Fruit fly (Drosophila melanogaster) whole organism, embryonic: Measurements from ENCODE around the gene Klp67A.

ENCODE experiments used
- CG10431 ChIP-seq: fragments of 200-800 bp; sonication (Bioruptor generic); optimal IDR thresholded peaks from 3 replicates; lab custom pipeline; 2018; ENCODE audit warnings: missing biosample characterization, mild to moderate bottlenecking, missing genetic modification characterization
- CG11093 ChIP-seq: fragments of 200-800 bp; sonication (Bioruptor generic); IDR thresholded peaks from 3 replicates; pipeline ENCODE4 v1.3.6; 2022; ENCODE audit warnings: missing biosample characterization, missing genetic modification characterization
- CG11723 ChIP-seq: fragments of 200-800 bp; sonication (Bioruptor generic); optimal IDR thresholded peaks from 2 replicates; lab custom pipeline; 2017; ENCODE audit warnings: missing biosample characterization, mild to moderate bottlenecking, missing genetic modification characterization
- CG13624 ChIP-seq: fragments of 200-800 bp; sonication (Bioruptor generic); optimal IDR thresholded peaks from 2 replicates; lab custom pipeline; 2016; ENCODE audit warnings: missing biosample characterization, missing genetic modification characterization
- CG13894 ChIP-seq: fragments of 200-800 bp; sonication (Bioruptor generic); optimal IDR thresholded peaks from 3 replicates; lab custom pipeline; 2018; ENCODE audit warnings: missing biosample characterization, mild to moderate bottlenecking, missing genetic modification characterization, moderate library complexity
- CG17359 ChIP-seq: fragments of 200-800 bp; sonication (Bioruptor generic); optimal IDR thresholded peaks from 3 replicates; lab custom pipeline; 2018; ENCODE audit warnings: missing biosample characterization, mild to moderate bottlenecking, missing genetic modification characterization, moderate library complexity
- CG17385 ChIP-seq: fragments of 200-800 bp; sonication (Bioruptor generic); optimal IDR thresholded peaks from 3 replicates; lab custom pipeline; 2018; ENCODE audit warnings: missing biosample characterization, mild to moderate bottlenecking, missing genetic modification characterization
- CG2889 ChIP-seq: fragments of 200-800 bp; sonication (Bioruptor generic); IDR thresholded peaks from 3 replicates; pipeline ENCODE4 v1.3.6; 2022; ENCODE audit warnings: missing biosample characterization, missing genetic modification characterization
- CG30431 ChIP-seq: fragments of 200-800 bp; sonication (Bioruptor generic); optimal IDR thresholded peaks from 2 replicates; lab custom pipeline; 2017; ENCODE audit warnings: missing biosample characterization, missing genetic modification characterization
- CG34224 ChIP-seq: fragments of 200-800 bp; sonication (Bioruptor generic); IDR thresholded peaks from 3 replicates; pipeline ENCODE4 v1.3.6; 2022; ENCODE audit warnings: missing biosample characterization, missing genetic modification characterization; ENCODE audit not compliant: partially characterized antibody
- CG5245 ChIP-seq: fragments of 200-800 bp; sonication (Bioruptor generic); optimal IDR thresholded peaks from 3 replicates; lab custom pipeline; 2016; ENCODE audit warnings: missing biosample characterization, missing genetic modification characterization
- CG7839 ChIP-seq: fragments of 200-800 bp; sonication (Bioruptor generic); optimal IDR thresholded peaks from 3 replicates; lab custom pipeline; 2018; ENCODE audit warnings: missing biosample characterization, mild to moderate bottlenecking, missing genetic modification characterization, moderate library complexity
- CG8290 ChIP-seq, 3 experiments: fragments of 200-800 bp; sonication (Bioruptor generic); optimal IDR thresholded peaks; 2 replicates each; lab custom pipeline; 2016 to 2019; ENCODE audit warnings: missing biosample characterization in 3 of 3, missing genetic modification characterization in 3 of 3, mild to moderate bottlenecking in 2 of 3, moderate library complexity in 1 of 3
- CG9797 ChIP-seq: fragments of 200-800 bp; sonication (Bioruptor generic); optimal IDR thresholded peaks from 3 replicates; lab custom pipeline; 2018; ENCODE audit warnings: missing biosample characterization, mild to moderate bottlenecking, missing genetic modification characterization
- CG9817 ChIP-seq: fragments of 200-800 bp; sonication (Bioruptor generic); optimal IDR thresholded peaks from 2 replicates; lab custom pipeline; 2018; ENCODE audit warnings: missing biosample characterization, mild to moderate bottlenecking, missing genetic modification characterization, moderate library complexity
- Doc3 ChIP-seq: fragments of 200-800 bp; sonication (Bioruptor generic); IDR thresholded peaks from 3 replicates; pipeline ENCODE4 v1.3.6; 2022; ENCODE audit warnings: missing biosample characterization, missing genetic modification characterization; ENCODE audit not compliant: partially characterized antibody
- HHEX ChIP-seq: fragments of 200-800 bp; sonication (Bioruptor generic); optimal IDR thresholded peaks from 3 replicates; lab custom pipeline; 2017; ENCODE audit warnings: missing biosample characterization, mild to moderate bottlenecking, missing genetic modification characterization, missing genetic modification reagents
- Hmr ChIP-seq: fragments of 200-800 bp; sonication (Bioruptor generic); optimal IDR thresholded peaks from 3 replicates; lab custom pipeline; 2017; ENCODE audit warnings: mild to moderate bottlenecking, missing biosample characterization, missing genetic modification reagents, missing genetic modification characterization
- Hmx ChIP-seq: fragments of 200-800 bp; sonication (Bioruptor generic); optimal IDR thresholded peaks from 2 replicates; lab custom pipeline; 2016; ENCODE audit warnings: missing biosample characterization, missing genetic modification characterization
- Kr ChIP-seq: fragments of 200-800 bp; sonication (Bioruptor generic); optimal IDR thresholded peaks from 2 replicates; lab custom pipeline; 2017; ENCODE audit warnings: missing biosample characterization, mild to moderate bottlenecking, missing genetic modification characterization
- Lhr ChIP-seq: fragments of 200-800 bp; sonication (Bioruptor generic); optimal IDR thresholded peaks from 3 replicates; lab custom pipeline; 2017; ENCODE audit warnings: mild to moderate bottlenecking, missing biosample characterization, missing genetic modification reagents, missing genetic modification characterization
- NC2β ChIP-seq: fragments of 200-800 bp; sonication (Bioruptor generic); optimal IDR thresholded peaks from 2 replicates; lab custom pipeline; 2016; ENCODE audit warnings: missing biosample characterization, missing genetic modification characterization
- Neu2 ChIP-seq: fragments of 200-800 bp; sonication (Bioruptor generic); optimal IDR thresholded peaks from 3 replicates; lab custom pipeline; 2016; ENCODE audit warnings: missing biosample characterization, missing genetic modification characterization, borderline replicate concordance
- Nf-YB ChIP-seq: fragments of 200-800 bp; sonication (Bioruptor generic); optimal IDR thresholded peaks from 3 replicates; lab custom pipeline; 2019; ENCODE audit warnings: missing biosample characterization, mild to moderate bottlenecking, missing genetic modification characterization, moderate library complexity
- Optix ChIP-seq: fragments of 200-800 bp; sonication (Bioruptor generic); IDR thresholded peaks from 3 replicates; pipeline ENCODE4 v1.3.6; 2022; ENCODE audit warnings: missing biosample characterization, missing genetic modification characterization
- Ravus ChIP-seq: fragments of 200-800 bp; sonication (Bioruptor generic); IDR thresholded peaks from 2 replicates; pipeline ENCODE4 v1.3.6; 2022; ENCODE audit warnings: missing biosample characterization, missing genetic modification characterization
- Tbp ChIP-seq: fragments of >200 bp; optimal IDR thresholded peaks from 2 replicates; lab custom pipeline; 2018; ENCODE audit warnings: missing biosample characterization, missing genetic modification characterization
- bsh ChIP-seq, 2 experiments: fragments of 200-800 bp; sonication (Bioruptor generic); optimal IDR thresholded peaks; 2 replicates each; lab custom pipeline; 2017 to 2018; ENCODE audit warnings: mild to moderate bottlenecking in 2 of 2, missing biosample characterization in 2 of 2, missing genetic modification characterization in 2 of 2, moderate library complexity in 1 of 2
- cas ChIP-seq: fragments of 200-800 bp; sonication (Bioruptor generic); IDR thresholded peaks from 2 replicates; pipeline ENCODE4 v1.3.6; 2022; ENCODE audit warnings: missing biosample characterization, missing genetic modification characterization
- caup ChIP-seq: fragments of 200-800 bp; sonication (Bioruptor generic); optimal IDR thresholded peaks from 3 replicates; lab custom pipeline; 2017; ENCODE audit warnings: missing biosample characterization, mild to moderate bottlenecking, missing genetic modification characterization, moderate library complexity; ENCODE audit not compliant: severe bottlenecking
- cg ChIP-seq: fragments of 200-800 bp; sonication (Bioruptor generic); optimal IDR thresholded peaks from 3 replicates; lab custom pipeline; 2019; ENCODE audit warnings: missing biosample characterization, mild to moderate bottlenecking, missing genetic modification characterization, moderate library complexity
- dmrt11E ChIP-seq: fragments of 200-800 bp; sonication (Bioruptor generic); optimal IDR thresholded peaks from 3 replicates; lab custom pipeline; 2018; ENCODE audit warnings: missing biosample characterization, mild to moderate bottlenecking, missing genetic modification characterization, moderate library complexity
- dmrt99B ChIP-seq: fragments of 200-800 bp; sonication (Bioruptor generic); optimal IDR thresholded peaks from 2 replicates; lab custom pipeline; 2018; ENCODE audit warnings: missing biosample characterization, mild to moderate bottlenecking, missing genetic modification characterization, moderate library complexity
- gfzf ChIP-seq: fragments of 200-800 bp; sonication (Bioruptor generic); optimal IDR thresholded peaks from 2 replicates; lab custom pipeline; 2016; ENCODE audit warnings: missing biosample characterization, mild to moderate bottlenecking, missing genetic modification characterization, moderate library complexity
- ham ChIP-seq: fragments of 200-800 bp; sonication (Bioruptor generic); IDR thresholded peaks from 2 replicates; pipeline ENCODE4 v1.3.6; 2022; ENCODE audit warnings: missing biosample characterization, missing genetic modification characterization
- inv ChIP-seq: fragments of 200-800 bp; sonication (Bioruptor generic); IDR thresholded peaks from 2 replicates; pipeline ENCODE4 v1.3.6; 2022; ENCODE audit warnings: missing biosample characterization, missing genetic modification characterization; ENCODE audit not compliant: partially characterized antibody
- jigr1 ChIP-seq: fragments of 200-800 bp; sonication (Bioruptor generic); IDR thresholded peaks from 3 replicates; pipeline ENCODE4 v1.3.6; 2022; ENCODE audit warnings: missing biosample characterization, missing genetic modification characterization
- nom ChIP-seq: fragments of 200-800 bp; sonication (Bioruptor generic); optimal IDR thresholded peaks from 2 replicates; lab custom pipeline; 2017; ENCODE audit warnings: missing biosample characterization, missing genetic modification characterization, mild to moderate bottlenecking, moderate library complexity, missing genetic modification reagents
- org-1 ChIP-seq: fragments of 200-800 bp; sonication (Bioruptor generic); optimal IDR thresholded peaks from 2 replicates; lab custom pipeline; 2017; ENCODE audit warnings: missing biosample characterization, missing genetic modification characterization
- pzg ChIP-seq: fragments of 200-800 bp; sonication (Bioruptor generic); optimal IDR thresholded peaks from 3 replicates; lab custom pipeline; 2018; ENCODE audit warnings: missing biosample characterization, mild to moderate bottlenecking, missing genetic modification characterization, moderate library complexity
- rib ChIP-seq: fragments of 200-800 bp; sonication (Bioruptor generic); IDR thresholded peaks from 2 replicates; pipeline ENCODE4 v1.3.6; 2022; ENCODE audit warnings: missing biosample characterization, missing genetic modification characterization
- seq ChIP-seq: fragments of 200-800 bp; sonication (Bioruptor generic); IDR thresholded peaks from 2 replicates; pipeline ENCODE4 v1.3.6; 2022; ENCODE audit warnings: missing biosample characterization, missing genetic modification characterization
- sim ChIP-seq: fragments of 200-800 bp; sonication (Bioruptor generic); IDR thresholded peaks from 2 replicates; pipeline ENCODE4 v1.3.6; 2022; ENCODE audit warnings: missing biosample characterization, missing genetic modification characterization
- so ChIP-seq: fragments of 200-800 bp; sonication (Bioruptor generic); IDR thresholded peaks from 3 replicates; pipeline ENCODE4 v1.3.6; 2022; ENCODE audit warnings: missing biosample characterization, missing genetic modification characterization
- sqz ChIP-seq: fragments of 200-800 bp; sonication (Bioruptor generic); optimal IDR thresholded peaks from 3 replicates; lab custom pipeline; 2018; ENCODE audit warnings: missing biosample characterization, mild to moderate bottlenecking, missing genetic modification characterization
- stc ChIP-seq: fragments of 200-800 bp; sonication (Bioruptor generic); IDR thresholded peaks from 2 replicates; pipeline ENCODE4 v1.3.6; 2022; ENCODE audit warnings: missing biosample characterization, missing genetic modification characterization
- toy ChIP-seq: fragments of 200-800 bp; sonication (Bioruptor generic); IDR thresholded peaks from 2 replicates; pipeline ENCODE4 v1.3.6; 2022; ENCODE audit warnings: missing biosample characterization, missing genetic modification characterization
- tx ChIP-seq: fragments of 200-800 bp; sonication (Bioruptor generic); optimal IDR thresholded peaks from 2 replicates; lab custom pipeline; 2016; ENCODE audit warnings: missing biosample characterization, missing genetic modification characterization
- vnd ChIP-seq: fragments of 200-800 bp; sonication (Bioruptor generic); IDR thresholded peaks from 3 replicates; pipeline ENCODE4 v1.3.6; 2022; ENCODE audit warnings: missing biosample characterization, missing genetic modification characterization; ENCODE audit not compliant: partially characterized antibody

The Klp67A gene

DNA sequence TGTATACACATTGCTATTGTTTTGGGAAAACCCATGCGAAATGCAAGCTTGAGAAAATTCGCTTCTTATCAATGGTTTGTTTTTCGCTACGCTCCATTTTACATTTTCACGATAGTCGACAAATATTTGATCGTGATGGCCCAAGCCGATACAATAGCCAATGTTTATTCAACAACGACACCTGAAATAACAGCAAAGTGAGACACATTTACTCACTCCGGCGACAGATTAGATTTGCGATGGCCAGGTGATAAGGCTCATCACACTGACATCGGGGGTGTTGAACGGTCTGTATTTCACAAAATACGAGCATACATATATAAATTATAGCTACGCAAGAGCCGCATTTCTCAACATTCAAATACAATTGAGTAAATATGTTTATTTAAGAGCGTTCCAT lies 30.3 kb upstream of the Klp67A start (continued):
- peak; percentile 80 for TF ChIP-seq CG13894
- no peak for TF ChIP-seq dmrt11E (tag; lab: Kevin White, UChicago)
- TF ChIP-seq caup (GFP tag; lab: Kevin White, UChicago): peak; percentile 82
- TF ChIP-seq CG17359 (tag; lab: Kevin White, UChicago): peak; percentile 78
- peak; percentile 55 for TF ChIP-seq dmrt99B (tag; lab: Kevin White, UChicago)
- TF ChIP-seq vnd (GFP tag; lab: Robert Waterston, UW): no peak
- TF ChIP-seq sim (GFP tag; lab: Robert Waterston, UW): no peak
- TF ChIP-seq CG5245: no peak
- peak in 1 of 2 experiments; percentile 4 for TF ChIP-seq bsh (GFP tag; optimal IDR thresholded peaks at IDR 0.05; lab: Kevin White, UChicago)
- TF ChIP-seq seq: peak; percentile 35; the same call in 1 of the 2 replicates
- TF ChIP-seq CG9817 (tag; lab: Kevin White, UChicago): peak; percentile 35
- TF ChIP-seq stc: peak; percentile 53; the same call in 1 of the 2 replicates
- no peak for TF ChIP-seq CG10431 (GFP tag; lab: Kevin White, UChicago)
- TF ChIP-seq CG17385 (GFP tag; lab: Kevin White, UChicago): peak; percentile 36
- peak; percentile 64; the same call in 1 of the 2 replicates for TF ChIP-seq cas
- TF ChIP-seq sqz (GFP tag; lab: Kevin White, UChicago): peak; percentile 66
- peak; percentile 18 for TF ChIP-seq pzg (GFP tag; lab: Kevin White, UChicago)
- peak; percentile 87 for TF ChIP-seq Hmr (GFP tag; lab: Kevin White, UChicago)
- TF ChIP-seq CG7839: peak; percentile 3
- peak; percentile 9 for TF ChIP-seq NC2β (GFP tag; lab: Kevin White, UChicago)
- TF ChIP-seq Lhr: no peak
- peak; percentile 55; the same call in 2 of the 3 replicates for TF ChIP-seq so (GFP tag; lab: Robert Waterston, UW)
- TF ChIP-seq Kr (GFP tag; lab: Kevin White, UChicago): peak; percentile 2
- no peak for TF ChIP-seq CG30431
- peak; percentile 1 for TF ChIP-seq CG9797 (GFP tag; lab: Kevin White, UChicago)
- no peak for TF ChIP-seq cg (GFP tag; lab: Kevin White, UChicago)
- TF ChIP-seq HHEX (GFP tag; lab: Kevin White, UChicago): peak; percentile 89
- TF ChIP-seq tx (GFP tag; lab: Kevin White, UChicago): no peak
- peak; percentile 53 for TF ChIP-seq CG8290 (GFP tag; optimal IDR thresholded peaks at IDR 0.05; lab: Kevin White, UChicago)
- TF ChIP-seq CG8290 (tag; optimal IDR thresholded peaks at IDR 0.05; lab: Kevin White, UChicago): peak in 1 of 2 experiments; percentile 91
- TF ChIP-seq nom (GFP tag; lab: Kevin White, UChicago): peak; percentile 60
- TF ChIP-seq Neu2 (GFP tag; lab: Kevin White, UChicago): no peak
- TF ChIP-seq Hmx: no peak
- peak; percentile 31; the same call in 1 of the 2 replicates for TF ChIP-seq ham (GFP tag; lab: Robert Waterston, UW)
- peak; percentile 80 for TF ChIP-seq org-1 (GFP tag; lab: Kevin White, UChicago)
- TF ChIP-seq Nf-YB (GFP tag; lab: Kevin White, UChicago): no peak
- no peak for TF ChIP-seq CG34224 (GFP tag; lab: Robert Waterston, UW)
- TF ChIP-seq gfzf: no peak
- TF ChIP-seq Tbp (GFP tag; lab: Kevin White, UChicago): no peak
- TF ChIP-seq jigr1: no peak
- TF ChIP-seq CG13624 (GFP tag; lab: Kevin White, UChicago): peak; percentile 45
- no peak for TF ChIP-seq CG2889 (GFP tag; lab: Robert Waterston, UW)
- no peak for TF ChIP-seq Doc3 (GFP tag; lab: Robert Waterston, UW)
- TF ChIP-seq toy (GFP tag; lab: Robert Waterston, UW): peak; percentile 49; the same call in 1 of the 2 replicates
- TF ChIP-seq CG11093 (GFP tag; lab: Robert Waterston, UW): no peak
- TF ChIP-seq rib (GFP tag; lab: Robert Waterston, UW): peak; percentile 33; the same call in 1 of the 2 replicates
- TF ChIP-seq CG11723 (GFP tag; lab: Kevin White, UChicago): peak; percentile 46
- no peak for TF ChIP-seq Optix (GFP tag; lab: Robert Waterston, UW)
- no peak for TF ChIP-seq Ravus (GFP tag; lab: Robert Waterston, UW)
- TF ChIP-seq inv (GFP tag; lab: Robert Waterston, UW): no peak
